Worm (Caenorhabditis elegans) whole organism, L1 larva: ENCODE results near the gene rig-6.

ENCODE experiments used
- C16A3.4 ChIP-seq: fragments of 150-350 bp; optimal IDR thresholded peaks from 2 replicates; lab custom pipeline; 2014; ENCODE audit warnings: missing biosample characterization, missing genetic modification characterization
- F16B12.6 ChIP-seq: fragments of 150-350 bp; optimal IDR thresholded peaks from 2 replicates; lab custom pipeline; 2014; ENCODE audit warnings: missing biosample characterization, missing genetic modification characterization
- Y116A8C.19 ChIP-seq: sonication (generic microtip); optimal IDR thresholded peaks from 2 replicates; lab custom pipeline; 2016; ENCODE audit warnings: missing compliant biosample characterization, missing genetic modification characterization, borderline replicate concordance
- aly-2 ChIP-seq: fragments of 150-350 bp; optimal IDR thresholded peaks from 2 replicates; lab custom pipeline; 2014; ENCODE audit warnings: missing biosample characterization, missing genetic modification characterization
- ceh-8 ChIP-seq: fragments of 200-800 bp; sonication (Bioruptor generic); optimal IDR thresholded peaks from 2 replicates; lab custom pipeline; 2018; ENCODE audit warnings: mild to moderate bottlenecking, missing genetic modification characterization, moderate library complexity, missing compliant biosample characterization
- ceh-90 ChIP-seq: sonication (generic microtip); optimal IDR thresholded peaks from 2 replicates; lab custom pipeline; 2016; ENCODE audit warnings: missing genetic modification characterization, missing compliant biosample characterization
- dpl-1 ChIP-seq, 3 experiments: fragments of 150-350 bp in 2 of 3; sonication (generic microtip) in 1 of 3; optimal IDR thresholded peaks; 2 replicates each; lab custom pipeline; 2014 to 2017; ENCODE audit warnings: missing biosample characterization in 3 of 3, missing genetic modification characterization in 3 of 3, missing genetic modification reagents in 3 of 3
- dsc-1 ChIP-seq: sonication (generic microtip); optimal IDR thresholded peaks from 2 replicates; lab custom pipeline; 2016; ENCODE audit warnings: mild to moderate bottlenecking, missing genetic modification characterization, missing compliant biosample characterization
- efl-1 ChIP-seq, 4 experiments: fragments of 150-350 bp; optimal IDR thresholded peaks in 3 of 4; peaks in 1 of 4; 1 replicate in 1 of 4; 2 replicates in 3 of 4; lab custom pipeline; 2014; ENCODE audit warnings: missing biosample characterization in 2 of 4, missing genetic modification characterization in 2 of 4, missing genetic modification reagents in 2 of 4
- efl-3 ChIP-seq: fragments of 200-800 bp; sonication (Bioruptor generic); optimal IDR thresholded peaks from 2 replicates; lab custom pipeline; 2018; ENCODE audit warnings: mild to moderate bottlenecking, missing genetic modification characterization, missing compliant biosample characterization
- egl-13 ChIP-seq: sonication (generic microtip); optimal IDR thresholded peaks from 2 replicates; lab custom pipeline; 2016; ENCODE audit warnings: missing genotype, missing genetic modification reagents, missing genetic modification characterization, missing compliant biosample characterization
- elt-2 ChIP-seq: sonication (generic microtip); optimal IDR thresholded peaks from 2 replicates; lab custom pipeline; 2016; ENCODE audit warnings: missing genetic modification characterization, mild to moderate bottlenecking, inconsistent platforms, missing compliant biosample characterization, missing genetic modification reagents
- fkh-10 ChIP-seq: sonication (generic microtip); optimal IDR thresholded peaks from 2 replicates; lab custom pipeline; 2017; ENCODE audit warnings: missing biosample characterization, missing genetic modification reagents, missing genetic modification characterization
- hlh-4 ChIP-seq: sonication (generic microtip); optimal IDR thresholded peaks from 2 replicates; lab custom pipeline; 2016; ENCODE audit warnings: mild to moderate bottlenecking, missing genetic modification characterization, missing compliant biosample characterization
- irx-1 ChIP-seq: sonication (generic microtip); optimal IDR thresholded peaks from 2 replicates; lab custom pipeline; 2016; ENCODE audit warnings: missing genetic modification characterization, missing compliant biosample characterization
- isw-1 ChIP-seq: fragments of 200-800 bp; sonication (Bioruptor generic); IDR thresholded peaks from 2 replicates; pipeline ENCODE4 v1.3.6; 2022; ENCODE audit warnings: missing genetic modification characterization, missing compliant biosample characterization
- lin-14 ChIP-seq: fragments of 200-800 bp; sonication (Bioruptor generic); optimal IDR thresholded peaks from 2 replicates; lab custom pipeline; 2018; ENCODE audit warnings: mild to moderate bottlenecking, missing genetic modification characterization, moderate library complexity, missing compliant biosample characterization
- lin-15B ChIP-seq: fragments of 150-350 bp; sonication (generic microtip); optimal IDR thresholded peaks from 3 replicates; lab custom pipeline; 2014; ENCODE audit warnings: missing biosample characterization, missing genetic modification characterization
- lir-3 ChIP-seq: sonication (generic microtip); optimal IDR thresholded peaks from 2 replicates; lab custom pipeline; 2016; ENCODE audit warnings: mild to moderate bottlenecking, missing genetic modification characterization, moderate library complexity, missing compliant biosample characterization; ENCODE audit not compliant: poor library complexity
- mab-9 ChIP-seq: fragments of 200-800 bp; sonication (Bioruptor generic); IDR thresholded peaks from 2 replicates; pipeline ENCODE4 v1.3.6; 2022; ENCODE audit warnings: missing genetic modification reagents, missing genetic modification characterization, missing compliant biosample characterization
- mdl-1 ChIP-seq, 2 experiments: fragments of 150-350 bp; optimal IDR thresholded peaks; 2 replicates each; lab custom pipeline; 2014 to 2017; ENCODE audit warnings: missing biosample characterization in 2 of 2, missing genetic modification characterization in 2 of 2, inconsistent platforms in 1 of 2
- nhr-11 ChIP-seq: fragments of 150-350 bp; optimal IDR thresholded peaks from 2 replicates; lab custom pipeline; 2014; ENCODE audit warnings: missing biosample characterization, missing genetic modification characterization
- nhr-12 ChIP-seq: sonication (generic microtip); optimal IDR thresholded peaks from 2 replicates; lab custom pipeline; 2017; ENCODE audit warnings: missing biosample characterization, missing genetic modification characterization
- nhr-19 ChIP-seq: fragments of 200-800 bp; sonication (Bioruptor generic); conservative IDR thresholded peaks from 2 replicates; pipeline ENCODE4 v1.3.6; 2022; ENCODE audit warnings: missing genetic modification characterization, missing compliant biosample characterization
- nhr-20 ChIP-seq: sonication (generic microtip); optimal IDR thresholded peaks from 2 replicates; lab custom pipeline; 2016; ENCODE audit warnings: mild to moderate bottlenecking, missing genetic modification characterization, missing compliant biosample characterization
- nhr-237 ChIP-seq: fragments of 150-350 bp; optimal IDR thresholded peaks from 2 replicates; lab custom pipeline; 2014; ENCODE audit warnings: missing biosample characterization, missing genetic modification characterization
- nhr-71 ChIP-seq: sonication (generic microtip); optimal IDR thresholded peaks from 2 replicates; lab custom pipeline; 2016; ENCODE audit warnings: mild to moderate bottlenecking, missing genetic modification characterization, moderate library complexity, missing compliant biosample characterization
- nhr-84 ChIP-seq: sonication (generic microtip); optimal IDR thresholded peaks from 2 replicates; lab custom pipeline; 2017; ENCODE audit warnings: missing biosample characterization, missing genetic modification characterization
- nhr-85 ChIP-seq: sonication (generic microtip); peaks from one replicate; lab custom pipeline; 2016; ENCODE audit warnings: missing genetic modification characterization, inconsistent platforms, missing compliant biosample characterization
- pax-3 ChIP-seq: fragments of 200-800 bp; sonication (Bioruptor generic); optimal IDR thresholded peaks from 2 replicates; lab custom pipeline; 2018; ENCODE audit warnings: mild to moderate bottlenecking, missing genetic modification characterization, moderate library complexity, missing compliant biosample characterization
- skn-1 ChIP-seq: fragments of 150-350 bp; optimal IDR thresholded peaks from 2 replicates; lab custom pipeline; 2014; ENCODE audit warnings: missing biosample characterization, missing genetic modification characterization
- snu-23 ChIP-seq: sonication (generic microtip); optimal IDR thresholded peaks from 2 replicates; lab custom pipeline; 2016; ENCODE audit warnings: missing genetic modification characterization, missing compliant biosample characterization
- sox-4 ChIP-seq: sonication (generic microtip); optimal IDR thresholded peaks from 2 replicates; lab custom pipeline; 2016; ENCODE audit warnings: missing genetic modification characterization, missing compliant biosample characterization
- sptf-1 ChIP-seq: fragments of 150-350 bp; optimal IDR thresholded peaks from 2 replicates; lab custom pipeline; 2014; ENCODE audit warnings: missing biosample characterization, missing genetic modification characterization
- sup-37 ChIP-seq: fragments of 200-800 bp; sonication (Bioruptor generic); optimal IDR thresholded peaks from 2 replicates; lab custom pipeline; 2018; ENCODE audit warnings: mild to moderate bottlenecking, missing genetic modification characterization, missing compliant biosample characterization
- tbx-2 ChIP-seq: sonication (generic microtip); optimal IDR thresholded peaks from 2 replicates; lab custom pipeline; 2016; ENCODE audit warnings: missing genetic modification characterization, missing compliant biosample characterization
- unc-130 ChIP-seq: fragments of 150-350 bp; optimal IDR thresholded peaks from 2 replicates; lab custom pipeline; 2017; ENCODE audit warnings: missing biosample characterization, missing genetic modification characterization, inconsistent platforms
- unc-62 ChIP-seq: fragments of 150-350 bp; optimal IDR thresholded peaks from 2 replicates; lab custom pipeline; 2014; ENCODE audit warnings: missing biosample characterization, missing genetic modification reagents, missing genetic modification characterization
- xbp-1 ChIP-seq: sonication (generic microtip); optimal IDR thresholded peaks from 2 replicates; lab custom pipeline; 2016; ENCODE audit warnings: missing genetic modification characterization, missing compliant biosample characterization
- ztf-4 ChIP-seq: fragments of 150-350 bp; optimal IDR thresholded peaks from 2 replicates; lab custom pipeline; 2014; ENCODE audit warnings: missing biosample characterization, missing genetic modification characterization

Gene rig-6

DNA sequence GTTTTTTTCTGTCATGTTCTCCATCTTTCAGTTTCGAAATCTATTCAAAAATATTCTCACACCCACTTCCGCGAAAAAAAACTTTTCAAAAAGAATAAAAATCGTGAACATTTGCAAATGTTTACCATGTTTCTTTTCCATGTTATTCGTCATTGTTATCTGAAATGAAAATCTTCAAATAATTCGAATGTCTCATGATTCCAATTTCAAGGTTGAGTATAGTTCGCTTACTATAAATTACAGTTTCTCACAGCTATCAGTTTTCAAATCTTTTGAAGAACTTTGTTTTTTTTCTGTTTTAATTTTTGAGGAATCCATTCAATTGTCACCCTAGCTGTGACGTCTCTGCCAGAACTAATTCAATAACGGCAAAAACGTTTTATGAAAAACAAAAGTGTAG is 52.1 kb downstream of the rig-6 start:
- TF ChIP-seq Y116A8C.19 (tag; lab: Kevin White, UChicago) (no peak), lin-14 (GFP tag; lab: Kevin White, UChicago) (peak; percentile 53), nhr-20 (tag; lab: Kevin White, UChicago) (peak; percentile 50), nhr-84 (tag; lab: Kevin White, UChicago) (no peak), efl-1 (optimal IDR thresholded peaks at IDR 0.05; lab: Kevin White, UChicago) (no peak), efl-1 (GFP tag; optimal IDR thresholded peaks at IDR 0.05 in 1 of 2; lab: Kevin White, UChicago) (no peak), nhr-71 (tag; lab: Kevin White, UChicago) (peak; percentile 13), mab-9 (no peak), aly-2 (tag; lab: Kevin White, UChicago) (no peak), dpl-1 (GFP tag; optimal IDR thresholded peaks at IDR 0.05; lab: Kevin White, UChicago) (no peak), ceh-90 (no peak), sox-4 (tag; lab: Kevin White, UChicago) (no peak), snu-23 (GFP tag; lab: Kevin White, UChicago) (no peak), nhr-85 (tag; lab: Kevin White, UChicago) (peak; percentile 91), C16A3.4 (tag; lab: Kevin White, UChicago) (no peak), sptf-1 (tag; lab: Kevin White, UChicago) (no peak), xbp-1 (tag; lab: Kevin White, UChicago) (no peak)
- TF ChIP-seq, all 84 proteins: peak for 4

DNA sequence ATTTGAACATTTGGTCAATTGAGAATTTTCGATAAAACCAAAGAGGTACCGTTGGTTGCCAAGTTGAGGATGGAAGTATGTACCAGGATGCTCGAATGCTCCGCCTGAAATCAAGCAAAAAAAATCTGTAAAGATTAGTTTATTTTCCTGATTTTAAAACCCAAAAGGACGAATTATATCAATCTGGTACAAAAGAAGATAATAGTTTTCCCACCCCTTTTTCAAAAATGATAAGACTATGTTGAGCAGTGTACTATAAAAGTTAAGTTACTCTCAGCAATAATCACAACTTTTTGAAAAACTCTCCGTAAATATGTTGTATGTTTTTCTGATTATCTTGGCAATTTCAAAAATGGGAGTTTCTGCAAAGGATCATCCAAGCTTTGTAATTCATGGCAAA is 53.4 kb downstream of the rig-6 start, which contains the start of gene F26G1.3:
TSS of gene F26G1.3 (plus strand) at position 301 of the 400 bp plus-strand sequence.
- TF ChIP-seq sup-37 (GFP tag; lab: Kevin White, UChicago) (no peak), unc-62 (GFP tag; lab: Kevin White, UChicago) (no peak), F16B12.6 (no peak), lin-15B (tag; lab: Kevin White, UChicago) (no peak), nhr-237 (tag; lab: Kevin White, UChicago) (no peak), nhr-19 (no peak), fkh-10 (GFP tag; lab: Kevin White, UChicago) (no peak), nhr-20 (tag; lab: Kevin White, UChicago) (no peak), dsc-1 (no peak)

DNA sequence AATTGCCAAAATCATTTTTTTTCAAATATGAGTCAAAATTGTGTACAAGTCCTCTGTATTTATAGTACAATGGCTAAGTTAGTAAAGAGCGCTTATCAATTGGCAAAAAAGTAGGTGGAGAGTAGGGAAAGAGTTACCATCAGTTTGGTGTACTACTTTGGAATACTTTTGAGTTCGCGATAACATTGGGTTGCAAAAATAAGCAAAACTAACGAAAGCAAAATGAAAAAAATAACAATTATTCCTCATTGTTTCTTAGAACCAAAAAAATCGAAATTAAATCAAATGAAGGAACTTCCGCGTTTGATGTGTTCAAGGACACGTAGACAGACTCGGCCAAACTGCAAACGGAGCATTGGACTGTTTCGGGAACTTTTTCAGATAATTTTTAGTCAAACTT is 55.1 kb downstream of the rig-6 start, which contains the start of gene C27D9.2:
TSS of gene C27D9.2 (minus strand) at position 101 of the 400 bp plus-strand sequence.
- no peak for TF ChIP-seq nhr-11 (tag; lab: Kevin White, UChicago)
- TF ChIP-seq nhr-12 = no peak
- TF ChIP-seq hlh-4 (tag; lab: Kevin White, UChicago) = no peak
- no peak for TF ChIP-seq mdl-1 (tag; optimal IDR thresholded peaks at IDR 0.05; lab: Kevin White, UChicago)
- no peak for TF ChIP-seq unc-130
- TF ChIP-seq lir-3 (tag; lab: Kevin White, UChicago) = no peak
- TF ChIP-seq tbx-2 (tag; lab: Kevin White, UChicago) = no peak
- no peak for TF ChIP-seq skn-1 (tag; lab: Kevin White, UChicago)
- no peak for TF ChIP-seq isw-1
- TF ChIP-seq lin-15B (tag; lab: Kevin White, UChicago) = no peak
- no peak for TF ChIP-seq sptf-1 (tag; lab: Kevin White, UChicago)
- TF ChIP-seq egl-13 (tag; lab: Kevin White, UChicago) = no peak
- TF ChIP-seq efl-3 (GFP tag; lab: Kevin White, UChicago) = no peak
- no peak for TF ChIP-seq elt-2 (tag; lab: Kevin White, UChicago)
- no peak for TF ChIP-seq ztf-4
- no peak for TF ChIP-seq irx-1
- no peak for TF ChIP-seq pax-3 (tag; lab: Kevin White, UChicago)
- TF ChIP-seq ceh-8 = no peak
- no peak for TF ChIP-seq Y116A8C.19 (tag; lab: Kevin White, UChicago)
- TF ChIP-seq nhr-85 (tag; lab: Kevin White, UChicago) = no peak
